Fruit fly (Drosophila melanogaster) whole organism, wandering third instar larva: ENCODE data around the gene CG3819.

ENCODE experiments used
- Myc ChIP-seq: fragments of >200 bp; optimal IDR thresholded peaks from 2 replicates; lab custom pipeline; 2017
- fru ChIP-seq: fragments of 200-800 bp; sonication (Bioruptor generic); optimal IDR thresholded peaks from 3 replicates; lab custom pipeline; 2016; ENCODE audit warnings: missing biosample characterization, mild to moderate bottlenecking, missing genetic modification characterization

DNA sequence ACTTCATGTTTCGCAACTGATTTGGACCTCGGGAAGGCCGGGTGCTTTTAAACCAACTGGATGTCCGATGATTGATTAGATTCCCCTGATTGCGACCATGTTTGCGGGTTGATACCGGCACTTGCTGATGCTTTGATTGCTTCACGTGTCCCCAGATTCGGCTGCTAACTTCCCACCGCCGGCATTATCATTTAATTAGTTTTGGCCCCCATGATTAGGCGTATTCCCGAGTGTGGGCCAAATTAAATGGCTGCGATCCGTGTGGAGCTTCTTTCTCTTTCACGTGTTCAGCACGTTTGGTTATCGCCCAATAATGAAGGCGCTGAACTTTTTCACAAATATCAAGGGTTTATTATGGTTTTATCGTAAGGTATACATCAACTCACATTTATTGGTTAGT is at the start of gene CG3819:
- TF ChIP-seq Myc (lab: Kevin White, UChicago) (no peak), fru (GFP tag; lab: Kevin White, UChicago) (no peak)
